Worm (Caenorhabditis elegans) whole organism, L4 larva: ENCODE measurements around the gene C52B9.19.

Experiments
- ama-1 ChIP-seq: fragments of 150-350 bp; optimal IDR thresholded peaks from 2 replicates; lab custom pipeline; 2014; ENCODE audit warnings: inconsistent platforms, mixed read lengths
- ceh-82 ChIP-seq: sonication (generic microtip); optimal IDR thresholded peaks from 2 replicates; lab custom pipeline; 2017; ENCODE audit warnings: missing biosample characterization, missing genetic modification characterization
- dpl-1 ChIP-seq: fragments of 150-350 bp; optimal IDR thresholded peaks from 2 replicates; lab custom pipeline; 2014; ENCODE audit warnings: missing biosample characterization, missing genetic modification reagents, missing genetic modification characterization
- lin-1 ChIP-seq: fragments of 200-800 bp; sonication (Bioruptor generic); IDR thresholded peaks from 2 replicates; pipeline ENCODE4 v1.3.6; 2022; ENCODE audit warnings: missing genetic modification reagents, missing genetic modification characterization, missing compliant biosample characterization
- mdl-1 ChIP-seq, 2 experiments: fragments of 150-350 bp in 1 of 2; sonication (generic microtip) in 1 of 2; optimal IDR thresholded peaks; 2 replicates each; lab custom pipeline; 2014 to 2017; ENCODE audit warnings: missing biosample characterization in 2 of 2, missing genetic modification characterization in 2 of 2
- nhr-111 ChIP-seq: fragments of 200-800 bp; sonication (Bioruptor generic); optimal IDR thresholded peaks from 2 replicates; lab custom pipeline; 2018; ENCODE audit warnings: mild to moderate bottlenecking, missing genetic modification characterization, missing compliant biosample characterization
- nhr-25 ChIP-seq: sonication (generic microtip); optimal IDR thresholded peaks from 2 replicates; lab custom pipeline; 2017; ENCODE audit warnings: missing genetic modification characterization, mild to moderate bottlenecking, missing compliant biosample characterization, antibody characterized with exemption, moderate library complexity, borderline replicate concordance; ENCODE audit not compliant: insufficient read depth
- nhr-41 ChIP-seq: fragments of 200-800 bp; sonication (Bioruptor generic); IDR thresholded peaks from 2 replicates; pipeline ENCODE4 v1.3.6; 2022; ENCODE audit warnings: missing genetic modification reagents, missing genetic modification characterization, missing compliant biosample characterization
- snpc-4 ChIP-seq: fragments of 150-350 bp; optimal IDR thresholded peaks from 2 replicates; lab custom pipeline; 2014; ENCODE audit warnings: missing biosample characterization, missing genetic modification characterization
- unc-39 ChIP-seq: sonication (generic microtip); optimal IDR thresholded peaks from 2 replicates; lab custom pipeline; 2017; ENCODE audit warnings: missing biosample characterization, missing genetic modification characterization
- zag-1 ChIP-seq: fragments of 150-350 bp; optimal IDR thresholded peaks from 2 replicates; lab custom pipeline; 2014; ENCODE audit warnings: missing biosample characterization, missing genetic modification characterization
- ztf-11 ChIP-seq: fragments of 150-350 bp; optimal IDR thresholded peaks from 2 replicates; lab custom pipeline; 2014; ENCODE audit warnings: missing biosample characterization, missing genetic modification characterization

DNA sequence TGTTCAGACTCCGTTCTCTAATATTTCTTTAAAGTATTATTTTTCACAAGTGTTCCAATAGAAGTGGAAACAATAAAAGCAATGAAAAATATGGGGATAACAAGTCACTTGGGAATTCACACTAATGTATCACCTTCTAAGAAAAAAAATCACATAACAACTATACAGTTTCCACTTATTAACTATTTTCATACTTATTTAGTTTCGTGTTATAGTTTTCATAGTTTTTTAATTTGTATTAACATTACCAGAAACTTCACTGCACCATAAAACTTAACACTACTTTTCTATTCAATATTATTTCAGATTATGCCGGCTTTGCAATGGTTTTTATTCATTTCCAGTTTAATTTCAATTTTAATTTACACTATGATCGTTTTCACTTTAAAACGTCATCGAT, 30.3 kb upstream of the C52B9.19 start, which contains the start of gene srv-5:
- no peak for TF ChIP-seq ama-1 (lab: Kevin White, UChicago)
- TF ChIP-seq mdl-1 (tag; optimal IDR thresholded peaks at IDR 0.05; lab: Kevin White, UChicago), result no peak
- no peak for TF ChIP-seq nhr-111 (GFP tag; lab: Kevin White, UChicago)
- TF ChIP-seq dpl-1 (GFP tag; lab: Kevin White, UChicago), result no peak
- no peak for TF ChIP-seq snpc-4
- no peak for TF ChIP-seq zag-1 (tag; lab: Kevin White, UChicago)
- no peak for TF ChIP-seq ztf-11 (tag; lab: Kevin White, UChicago)
- TF ChIP-seq nhr-41 (GFP tag; lab: Robert Waterston, UW), result no peak
- no peak for TF ChIP-seq ceh-82 (tag; lab: Kevin White, UChicago)
- TF ChIP-seq lin-1 (GFP tag; lab: Robert Waterston, UW), result no peak
- no peak for TF ChIP-seq nhr-25
- TF ChIP-seq unc-39 (tag; lab: Kevin White, UChicago), result no peak
